Worm (Caenorhabditis elegans): ENCODE measurements around the gene F56D6.18.

The F56D6.18 gene

ce11 chrIV:3926117-3926516, 14.4 kb upstream of the F56D6.18 start, which contains the start of gene clec-68:
TSS of gene clec-68 (plus strand) at chrIV:3926417.
- TF ChIP-seq T22C8.4 (GFP tag; IDR thresholded peaks at IDR 0.05) (no peak), klf-2 (GFP tag; conservative IDR thresholded peaks at IDR 0.05) (no peak), ref-1 (GFP tag; conservative IDR thresholded peaks at IDR 0.05) (no peak), ztf-23 (GFP tag; IDR thresholded peaks at IDR 0.05) (no peak), ztf-29 (GFP tag; IDR thresholded peaks at IDR 0.05) (no peak), med-1 (GFP tag; optimal IDR thresholded peaks at IDR 0.05; ENCODE audit: insufficient read depth) (no peak), flt-1 (GFP tag; IDR thresholded peaks at IDR 0.05) (no peak)

DNA sequence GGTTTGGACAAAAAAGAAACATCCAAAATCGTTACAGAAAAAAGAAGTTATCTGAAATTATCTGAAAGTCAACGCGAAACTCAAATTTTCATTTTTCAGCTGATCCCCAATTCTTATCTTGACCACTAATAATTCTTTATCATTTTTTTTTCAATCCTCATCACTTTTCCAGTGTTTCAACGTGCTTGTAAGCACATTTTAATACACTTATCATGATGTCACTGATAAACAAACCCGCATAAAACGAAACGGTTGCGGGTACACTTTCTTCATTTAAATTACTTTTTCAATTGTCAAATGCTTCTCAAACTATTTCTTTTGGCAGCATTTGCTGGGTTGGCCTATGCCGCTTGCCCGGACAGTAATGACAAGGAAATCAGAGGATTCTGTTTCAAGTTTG, 10.2 kb upstream of the F56D6.18 start, which contains the start of gene clec-67:
Gene clec-67 (plus strand): TSS at position 268 of the 400 bp plus-strand sequence.
- TF ChIP-seq cog-1 (tag; optimal IDR thresholded peaks at IDR 0.05) (no peak), ref-1 (GFP tag; conservative IDR thresholded peaks at IDR 0.05) (no peak), tab-1 (GFP tag; IDR thresholded peaks at IDR 0.05) (no peak), ztf-29 (GFP tag; IDR thresholded peaks at IDR 0.05) (no peak), klf-2 (GFP tag; conservative IDR thresholded peaks at IDR 0.05) (no peak), T22C8.4 (GFP tag; IDR thresholded peaks at IDR 0.05) (no peak), ztf-23 (GFP tag; IDR thresholded peaks at IDR 0.05) (no peak), flt-1 (GFP tag; IDR thresholded peaks at IDR 0.05) (no peak), med-1 (GFP tag; optimal IDR thresholded peaks at IDR 0.05; ENCODE audit: insufficient read depth) (no peak)

- TF ChIP-seq cog-1 (tag; optimal IDR thresholded peaks at IDR 0.05) (no peak), ztf-29 (GFP tag; IDR thresholded peaks at IDR 0.05) (no peak)
These were observed 7.8 kb upstream of the F56D6.18 start, which contains the start of gene srz-19 for ce11 chrIV:3919506-3919905. TSS of gene srz-19 (plus strand) at chrIV:3919806.

DNA sequence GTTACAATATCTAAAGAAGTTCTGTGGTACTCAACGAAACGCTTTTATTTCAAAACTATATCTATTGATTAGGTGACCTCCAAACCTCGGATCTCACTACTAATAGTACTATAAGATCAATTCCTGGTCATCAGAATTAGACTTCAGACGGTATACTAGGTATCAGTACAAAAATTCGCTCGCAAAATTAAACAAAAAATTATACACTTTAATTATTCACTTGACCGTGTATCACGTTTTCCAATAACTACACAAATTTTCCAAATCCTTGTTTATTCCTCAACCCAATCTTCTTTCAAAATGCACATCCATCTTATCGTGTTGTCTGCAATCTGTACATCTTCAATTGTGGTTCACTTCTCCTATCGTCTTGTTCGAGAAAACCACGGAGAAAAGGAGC, 6.4 kb upstream of the F56D6.18 start, which contains the start of gene F56D6.23:
Gene F56D6.23 (plus strand): TSS at position 301 of the 400 bp plus-strand sequence.
- no peak for TF ChIP-seq flt-1 (GFP tag; IDR thresholded peaks at IDR 0.05)
- no peak for TF ChIP-seq klf-2 (GFP tag; conservative IDR thresholded peaks at IDR 0.05)
- no peak for TF ChIP-seq ref-1 (GFP tag; conservative IDR thresholded peaks at IDR 0.05)
- TF ChIP-seq tab-1 (GFP tag; IDR thresholded peaks at IDR 0.05) = no peak
- TF ChIP-seq T22C8.4 (GFP tag; IDR thresholded peaks at IDR 0.05) = no peak
- TF ChIP-seq med-1 (GFP tag; optimal IDR thresholded peaks at IDR 0.05; ENCODE audit: insufficient read depth) = no peak
- no peak for TF ChIP-seq ztf-29 (GFP tag; IDR thresholded peaks at IDR 0.05)
- no peak for TF ChIP-seq cog-1 (tag; optimal IDR thresholded peaks at IDR 0.05)
- no peak for TF ChIP-seq ztf-23 (GFP tag; IDR thresholded peaks at IDR 0.05)

ce11 chrIV:3917405-3917804, 5.7 kb upstream of the F56D6.18 start, which contains the start of gene F56D6.14:
TSS of gene F56D6.14 (plus strand) at chrIV:3917705.
- no peak for TF ChIP-seq klf-2 (GFP tag; conservative IDR thresholded peaks at IDR 0.05)
- no peak for TF ChIP-seq ztf-29 (GFP tag; IDR thresholded peaks at IDR 0.05)
- no peak for TF ChIP-seq tab-1 (GFP tag; IDR thresholded peaks at IDR 0.05)
- TF ChIP-seq med-1 (GFP tag; optimal IDR thresholded peaks at IDR 0.05; ENCODE audit: insufficient read depth) = no peak
- TF ChIP-seq T22C8.4 (GFP tag; IDR thresholded peaks at IDR 0.05) = no peak
- no peak for TF ChIP-seq flt-1 (GFP tag; IDR thresholded peaks at IDR 0.05)

- no peak for TF ChIP-seq T22C8.4 (GFP tag; IDR thresholded peaks at IDR 0.05)
- no peak for TF ChIP-seq ref-1 (GFP tag; conservative IDR thresholded peaks at IDR 0.05)
- TF ChIP-seq ztf-23 (GFP tag; IDR thresholded peaks at IDR 0.05) = no peak
- TF ChIP-seq ztf-29 (GFP tag; IDR thresholded peaks at IDR 0.05) = no peak
- no peak for TF ChIP-seq med-1 (GFP tag; optimal IDR thresholded peaks at IDR 0.05; ENCODE audit: insufficient read depth)
These were observed 3.5 kb upstream of the F56D6.18 start, which contains the start of gene srz-20 for ce11 chrIV:3915296-3915695. TSS of gene srz-20 (plus strand) at chrIV:3915596.

- TF ChIP-seq cog-1 (tag; optimal IDR thresholded peaks at IDR 0.05) (no peak), ztf-29 (GFP tag; IDR thresholded peaks at IDR 0.05) (no peak), flt-1 (GFP tag; IDR thresholded peaks at IDR 0.05) (no peak), ztf-23 (GFP tag; IDR thresholded peaks at IDR 0.05) (no peak), med-1 (GFP tag; optimal IDR thresholded peaks at IDR 0.05; ENCODE audit: insufficient read depth) (no peak), tab-1 (GFP tag; IDR thresholded peaks at IDR 0.05) (no peak), T22C8.4 (GFP tag; IDR thresholded peaks at IDR 0.05) (no peak), ref-1 (GFP tag; conservative IDR thresholded peaks at IDR 0.05) (no peak), klf-2 (GFP tag; conservative IDR thresholded peaks at IDR 0.05) (no peak)
These were observed 2.7 kb upstream of the F56D6.18 start, which contains the start of gene F56D6.19 for ce11 chrIV:3914462-3914861. TSS of gene F56D6.19 (plus strand) at chrIV:3914762.

DNA sequence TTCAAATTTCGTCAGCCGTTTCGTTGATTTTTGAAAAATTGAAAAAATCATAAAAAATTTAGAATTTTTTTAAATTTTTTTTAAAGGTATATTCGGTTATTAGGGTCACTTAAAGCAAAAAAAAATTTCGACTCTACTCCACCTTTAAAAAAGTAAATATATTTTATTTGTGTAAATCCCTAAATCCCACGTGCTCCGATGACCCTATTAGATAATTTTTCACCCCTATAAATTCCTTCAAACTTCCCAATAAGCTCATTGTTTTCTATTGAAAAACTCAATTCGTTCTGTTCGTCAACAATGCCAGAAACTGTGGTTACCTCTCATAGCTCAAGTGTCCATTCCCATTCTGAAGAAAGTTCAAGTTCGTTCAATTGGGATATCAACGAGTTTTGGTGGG, 850 bp upstream of the F56D6.18 start, which contains the start of gene F56D6.20:
Gene F56D6.20 (plus strand): TSS at position 301 of the 400 bp plus-strand sequence.
- TF ChIP-seq ztf-23 (GFP tag; IDR thresholded peaks at IDR 0.05) (no peak), ztf-29 (GFP tag; IDR thresholded peaks at IDR 0.05) (no peak), med-1 (GFP tag; optimal IDR thresholded peaks at IDR 0.05; ENCODE audit: insufficient read depth) (no peak), flt-1 (GFP tag; IDR thresholded peaks at IDR 0.05) (no peak), T22C8.4 (GFP tag; IDR thresholded peaks at IDR 0.05) (no peak)

- TF ChIP-seq ztf-29 (GFP tag; IDR thresholded peaks at IDR 0.05) (no peak), med-1 (GFP tag; optimal IDR thresholded peaks at IDR 0.05; ENCODE audit: insufficient read depth) (no peak), ref-1 (GFP tag; conservative IDR thresholded peaks at IDR 0.05) (no peak), ztf-23 (GFP tag; IDR thresholded peaks at IDR 0.05) (no peak), klf-2 (GFP tag; conservative IDR thresholded peaks at IDR 0.05) (no peak), cog-1 (tag; optimal IDR thresholded peaks at IDR 0.05) (no peak), flt-1 (GFP tag; IDR thresholded peaks at IDR 0.05) (no peak), T22C8.4 (GFP tag; IDR thresholded peaks at IDR 0.05) (no peak), tab-1 (GFP tag; IDR thresholded peaks at IDR 0.05) (no peak)
These were observed 2.6 kb downstream of the F56D6.18 start, which contains the start of gene F56D6.13 for ce11 chrIV:3909114-3909513. TSS of gene F56D6.13 (plus strand) at chrIV:3909414.

DNA sequence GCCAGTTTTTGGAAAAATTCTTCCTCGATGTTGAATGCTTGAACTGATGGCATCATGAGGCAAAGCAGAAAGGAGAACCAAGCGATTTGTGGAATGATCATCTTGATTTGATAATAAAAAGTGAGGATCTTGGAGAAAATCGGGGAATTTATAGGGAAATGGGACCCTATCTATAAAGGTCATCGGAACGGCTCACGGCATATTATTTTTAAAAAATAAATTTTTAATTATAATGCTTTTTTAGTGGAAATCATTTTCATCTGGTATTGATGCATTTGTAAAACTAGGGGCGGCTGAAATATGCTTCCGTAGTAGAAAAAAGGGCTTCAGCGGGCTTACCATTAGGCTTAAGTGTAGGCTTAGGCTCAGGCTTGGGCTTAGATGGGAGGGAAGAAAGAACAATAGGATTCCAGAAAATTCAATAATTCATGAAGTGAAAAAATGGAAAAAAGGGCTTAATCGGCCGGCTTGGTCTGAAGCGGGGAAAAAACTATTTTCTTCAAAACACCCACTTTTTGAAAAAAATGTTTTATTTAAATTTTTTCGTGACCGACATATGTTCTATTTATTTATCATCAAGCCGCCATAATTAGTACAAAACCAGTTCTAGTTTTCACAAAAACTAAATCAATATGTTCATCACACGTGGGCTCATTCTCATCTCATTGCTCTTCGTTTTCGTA, 4.1 kb downstream of the F56D6.18 start, which contains the start of the genes F56D6.22 and F56D6.12:
Gene F56D6.22 (minus strand): TSS at position 101 of the 683 bp plus-strand sequence.
Gene F56D6.12 (plus strand): TSS at position 633 of the 683 bp plus-strand sequence.
- TF ChIP-seq cog-1 (tag; optimal IDR thresholded peaks at IDR 0.05) (no peak), klf-2 (GFP tag; conservative IDR thresholded peaks at IDR 0.05) (no peak), flt-1 (GFP tag; IDR thresholded peaks at IDR 0.05) (no peak), ref-1 (GFP tag; conservative IDR thresholded peaks at IDR 0.05) (no peak), T22C8.4 (GFP tag; IDR thresholded peaks at IDR 0.05) (no peak), med-1 (GFP tag; optimal IDR thresholded peaks at IDR 0.05; ENCODE audit: insufficient read depth) (no peak), tab-1 (GFP tag; IDR thresholded peaks at IDR 0.05) (no peak), ztf-23 (GFP tag; IDR thresholded peaks at IDR 0.05) (no peak), ztf-29 (GFP tag; IDR thresholded peaks at IDR 0.05) (no peak)
